Fruit fly (Drosophila melanogaster) whole organism, embryonic: ENCODE data around the gene Chro.

ENCODE experiments used
- B-H1 ChIP-seq: fragments of 200-800 bp; sonication (Bioruptor generic); IDR thresholded peaks from 3 replicates; pipeline ENCODE4 v1.3.6; 2022; ENCODE audit warnings: missing biosample characterization, missing genetic modification characterization
- CG11504 ChIP-seq: fragments of 200-800 bp; sonication (Bioruptor generic); optimal IDR thresholded peaks from 3 replicates; lab custom pipeline; 2019; ENCODE audit warnings: missing biosample characterization, mild to moderate bottlenecking, missing genetic modification characterization, moderate library complexity
- CG12219 ChIP-seq: fragments of 200-800 bp; sonication (Bioruptor generic); optimal IDR thresholded peaks from 3 replicates; lab custom pipeline; 2018; ENCODE audit warnings: missing biosample characterization, mild to moderate bottlenecking, missing genetic modification characterization
- CG13287 ChIP-seq: fragments of 200-800 bp; sonication (Bioruptor generic); IDR thresholded peaks from 2 replicates; pipeline ENCODE4 v1.3.6; 2022; ENCODE audit warnings: missing biosample characterization, missing genetic modification characterization; ENCODE audit not compliant: partially characterized antibody
- CG13624 ChIP-seq: fragments of 200-800 bp; sonication (Bioruptor generic); optimal IDR thresholded peaks from 2 replicates; lab custom pipeline; 2016; ENCODE audit warnings: missing biosample characterization, missing genetic modification characterization
- CG13775 ChIP-seq: fragments of 200-800 bp; sonication (Bioruptor generic); optimal IDR thresholded peaks from 3 replicates; lab custom pipeline; 2017; ENCODE audit warnings: missing biosample characterization, mild to moderate bottlenecking, missing genetic modification characterization
- CG15479 ChIP-seq: fragments of 200-800 bp; sonication (Bioruptor generic); optimal IDR thresholded peaks from 3 replicates; lab custom pipeline; 2019; ENCODE audit warnings: missing biosample characterization, mild to moderate bottlenecking, missing genetic modification characterization, moderate library complexity
- CG17385 ChIP-seq: fragments of 200-800 bp; sonication (Bioruptor generic); optimal IDR thresholded peaks from 3 replicates; lab custom pipeline; 2018; ENCODE audit warnings: missing biosample characterization, mild to moderate bottlenecking, missing genetic modification characterization
- CG30020 ChIP-seq: fragments of 200-800 bp; optimal IDR thresholded peaks from 2 replicates; lab custom pipeline; 2019; ENCODE audit warnings: missing biosample characterization, mild to moderate bottlenecking, missing genetic modification characterization, moderate library complexity
- CG31365 ChIP-seq: fragments of 200-800 bp; sonication (Bioruptor generic); optimal IDR thresholded peaks from 2 replicates; lab custom pipeline; 2018; ENCODE audit warnings: missing biosample characterization, mild to moderate bottlenecking, missing genetic modification characterization
- CG32767 ChIP-seq: fragments of 200-800 bp; sonication (Bioruptor generic); IDR thresholded peaks from 2 replicates; pipeline ENCODE4 v1.3.6; 2022; ENCODE audit warnings: missing biosample characterization, missing genetic modification characterization
- CG33213 ChIP-seq: fragments of 200-800 bp; sonication (Bioruptor generic); optimal IDR thresholded peaks from 3 replicates; lab custom pipeline; 2016; ENCODE audit warnings: missing biosample characterization, missing genetic modification characterization
- CG34376 ChIP-seq: fragments of 200-800 bp; sonication (Bioruptor generic); optimal IDR thresholded peaks from 2 replicates; lab custom pipeline; 2018; ENCODE audit warnings: missing biosample characterization, mild to moderate bottlenecking, missing genetic modification characterization
- CG6254 ChIP-seq: fragments of 200-800 bp; sonication (Bioruptor generic); optimal IDR thresholded peaks from 3 replicates; lab custom pipeline; 2017; ENCODE audit warnings: mild to moderate bottlenecking, missing biosample characterization, missing genetic modification reagents, missing genetic modification characterization
- CG6683 ChIP-seq: fragments of 200-800 bp; sonication (Bioruptor generic); optimal IDR thresholded peaks from 2 replicates; lab custom pipeline; 2017; ENCODE audit warnings: missing biosample characterization, mild to moderate bottlenecking, missing genetic modification characterization, missing genetic modification reagents
- CG6765 ChIP-seq: fragments of 200-800 bp; sonication (Bioruptor generic); optimal IDR thresholded peaks from 3 replicates; lab custom pipeline; 2017; ENCODE audit warnings: missing biosample characterization, mild to moderate bottlenecking, missing genetic modification characterization
- CG9609 ChIP-seq: fragments of 200-800 bp; sonication (Bioruptor generic); optimal IDR thresholded peaks from 3 replicates; lab custom pipeline; 2016; ENCODE audit warnings: missing biosample characterization, missing genetic modification characterization
- CG9817 ChIP-seq: fragments of 200-800 bp; sonication (Bioruptor generic); optimal IDR thresholded peaks from 2 replicates; lab custom pipeline; 2018; ENCODE audit warnings: missing biosample characterization, mild to moderate bottlenecking, missing genetic modification characterization, moderate library complexity
- Camta ChIP-seq: fragments of 200-800 bp; sonication (Bioruptor generic); optimal IDR thresholded peaks from 2 replicates; lab custom pipeline; 2016; ENCODE audit warnings: missing biosample characterization, missing genetic modification characterization
- CoRest ChIP-seq: fragments of 200-800 bp; sonication (Bioruptor generic); optimal IDR thresholded peaks from 3 replicates; lab custom pipeline; 2018; ENCODE audit warnings: missing biosample characterization, mild to moderate bottlenecking, missing genetic modification characterization, moderate library complexity
- D19B ChIP-seq: fragments of 200-800 bp; sonication (Bioruptor generic); optimal IDR thresholded peaks from 2 replicates; lab custom pipeline; 2017; ENCODE audit warnings: missing biosample characterization, mild to moderate bottlenecking, missing genetic modification characterization
- Dll ChIP-seq: fragments of 200-800 bp; sonication (Bioruptor generic); IDR thresholded peaks from 4 replicates; pipeline ENCODE4 v1.3.6; 2022; ENCODE audit warnings: missing biosample characterization, missing genetic modification characterization; ENCODE audit not compliant: partially characterized antibody
- E2f2 ChIP-seq: fragments of 200-800 bp; sonication (Bioruptor generic); IDR thresholded peaks from 2 replicates; pipeline ENCODE4 v1.3.6; 2022; ENCODE audit warnings: missing biosample characterization, missing genetic modification characterization
- Ets65A ChIP-seq: fragments of 200-800 bp; sonication (Bioruptor generic); peaks from one replicate; lab custom pipeline; 2016; ENCODE audit warnings: missing biosample characterization, missing genetic modification characterization
- Hr3 ChIP-seq: fragments of 200-800 bp; sonication (Bioruptor generic); optimal IDR thresholded peaks from 3 replicates; lab custom pipeline; 2016; ENCODE audit warnings: missing biosample characterization, missing genetic modification characterization
- Hr39 ChIP-seq: fragments of >200 bp; optimal IDR thresholded peaks from 2 replicates; lab custom pipeline; 2017
- Nf-YC ChIP-seq: fragments of 200-800 bp; optimal IDR thresholded peaks from 3 replicates; lab custom pipeline; 2019; ENCODE audit warnings: missing biosample characterization, mild to moderate bottlenecking, missing genetic modification characterization, moderate library complexity
- Oaz ChIP-seq: fragments of 200-800 bp; sonication (Bioruptor generic); IDR thresholded peaks from 2 replicates; pipeline ENCODE4 v1.3.6; 2022; ENCODE audit warnings: missing biosample characterization, missing genetic modification characterization
- Opbp ChIP-seq: fragments of 200-800 bp; sonication (Bioruptor generic); IDR thresholded peaks from 3 replicates; pipeline ENCODE4 v1.3.6; 2022; ENCODE audit warnings: missing biosample characterization, missing genetic modification characterization; ENCODE audit not compliant: partially characterized antibody
- Sry-β ChIP-seq: fragments of 200-800 bp; sonication (Bioruptor generic); optimal IDR thresholded peaks from 2 replicates; lab custom pipeline; 2018; ENCODE audit warnings: missing biosample characterization, mild to moderate bottlenecking, missing genetic modification characterization, moderate library complexity
- TFAM ChIP-seq: fragments of 200-800 bp; sonication (Bioruptor generic); optimal IDR thresholded peaks from 2 replicates; lab custom pipeline; 2017; ENCODE audit warnings: missing biosample characterization, missing genetic modification characterization, inconsistent platforms
- ato ChIP-seq: fragments of 200-800 bp; sonication (Bioruptor generic); IDR thresholded peaks from 2 replicates; pipeline ENCODE4 v1.3.6; 2022; ENCODE audit warnings: missing biosample characterization, missing genetic modification characterization; ENCODE audit not compliant: partially characterized antibody
- crp ChIP-seq, 2 experiments: fragments of 200-800 bp; sonication (Bioruptor generic); optimal IDR thresholded peaks; 2 replicates in 1 of 2; 3 replicates in 1 of 2; lab custom pipeline; 2017; ENCODE audit warnings: missing biosample characterization in 2 of 2, missing genetic modification characterization in 2 of 2, mild to moderate bottlenecking in 1 of 2, moderate library complexity in 1 of 2
- cwo ChIP-seq: fragments of 200-800 bp; sonication (Bioruptor generic); optimal IDR thresholded peaks from 3 replicates; lab custom pipeline; 2017; ENCODE audit warnings: missing biosample characterization, missing genetic modification characterization, mild to moderate bottlenecking, moderate library complexity, missing genetic modification reagents
- dm ChIP-seq: fragments of 200-800 bp; sonication (Bioruptor generic); optimal IDR thresholded peaks from 3 replicates; lab custom pipeline; 2016; ENCODE audit warnings: missing biosample characterization, missing genetic modification characterization
- esg ChIP-seq: fragments of 200-800 bp; sonication (Bioruptor generic); conservative IDR thresholded peaks from 2 replicates; pipeline ENCODE4 v1.3.6; 2022; ENCODE audit warnings: missing biosample characterization, missing genetic modification characterization
- ham ChIP-seq: fragments of 200-800 bp; sonication (Bioruptor generic); IDR thresholded peaks from 2 replicates; pipeline ENCODE4 v1.3.6; 2022; ENCODE audit warnings: missing biosample characterization, missing genetic modification characterization
- hb ChIP-seq: fragments of 200-800 bp; sonication (Bioruptor generic); IDR thresholded peaks from 3 replicates; pipeline ENCODE4 v1.3.6; 2022; ENCODE audit warnings: missing biosample characterization, missing genetic modification characterization; ENCODE audit not compliant: partially characterized antibody
- hbn ChIP-seq: fragments of 200-800 bp; sonication (Bioruptor generic); IDR thresholded peaks from 2 replicates; pipeline ENCODE4 v1.3.6; 2022; ENCODE audit warnings: missing biosample characterization, missing genetic modification characterization; ENCODE audit not compliant: partially characterized antibody
- her ChIP-seq: fragments of 200-800 bp; sonication (Bioruptor generic); optimal IDR thresholded peaks from 2 replicates; lab custom pipeline; 2016; ENCODE audit warnings: missing biosample characterization, missing genetic modification characterization
- ind ChIP-seq: fragments of 200-800 bp; sonication (Bioruptor generic); optimal IDR thresholded peaks from 3 replicates; lab custom pipeline; 2016; ENCODE audit warnings: missing biosample characterization, missing genetic modification characterization
- ken ChIP-seq: fragments of 200-800 bp; sonication (Bioruptor generic); IDR thresholded peaks from 3 replicates; pipeline ENCODE4 v1.3.6; 2022; ENCODE audit warnings: missing biosample characterization, missing genetic modification characterization
- lab ChIP-seq: fragments of 200-800 bp; sonication (Bioruptor generic); optimal IDR thresholded peaks from 3 replicates; lab custom pipeline; 2017; ENCODE audit warnings: missing biosample characterization, missing genetic modification characterization, mild to moderate bottlenecking, moderate library complexity, missing genetic modification reagents
- oc ChIP-seq: fragments of 200-800 bp; sonication (Bioruptor generic); optimal IDR thresholded peaks from 2 replicates; lab custom pipeline; 2018; ENCODE audit warnings: missing biosample characterization, mild to moderate bottlenecking, missing genetic modification characterization, moderate library complexity
- odd ChIP-seq: fragments of 200-800 bp; sonication (Bioruptor generic); optimal IDR thresholded peaks from 2 replicates; lab custom pipeline; 2017; ENCODE audit warnings: missing biosample characterization, mild to moderate bottlenecking, missing genetic modification characterization
- phol ChIP-seq: fragments of 200-800 bp; sonication (Bioruptor generic); optimal IDR thresholded peaks from 3 replicates; lab custom pipeline; 2018; ENCODE audit warnings: missing biosample characterization, mild to moderate bottlenecking, missing genetic modification characterization, moderate library complexity
- tin ChIP-seq: fragments of 200-800 bp; sonication (Bioruptor generic); optimal IDR thresholded peaks from 3 replicates; lab custom pipeline; 2016; ENCODE audit warnings: missing biosample characterization, missing genetic modification characterization
- zfh2 ChIP-seq: fragments of 200-800 bp; sonication (Bioruptor generic); optimal IDR thresholded peaks from 2 replicates; lab custom pipeline; 2016; ENCODE audit warnings: missing biosample characterization, missing genetic modification characterization

Chro gene

DNA sequence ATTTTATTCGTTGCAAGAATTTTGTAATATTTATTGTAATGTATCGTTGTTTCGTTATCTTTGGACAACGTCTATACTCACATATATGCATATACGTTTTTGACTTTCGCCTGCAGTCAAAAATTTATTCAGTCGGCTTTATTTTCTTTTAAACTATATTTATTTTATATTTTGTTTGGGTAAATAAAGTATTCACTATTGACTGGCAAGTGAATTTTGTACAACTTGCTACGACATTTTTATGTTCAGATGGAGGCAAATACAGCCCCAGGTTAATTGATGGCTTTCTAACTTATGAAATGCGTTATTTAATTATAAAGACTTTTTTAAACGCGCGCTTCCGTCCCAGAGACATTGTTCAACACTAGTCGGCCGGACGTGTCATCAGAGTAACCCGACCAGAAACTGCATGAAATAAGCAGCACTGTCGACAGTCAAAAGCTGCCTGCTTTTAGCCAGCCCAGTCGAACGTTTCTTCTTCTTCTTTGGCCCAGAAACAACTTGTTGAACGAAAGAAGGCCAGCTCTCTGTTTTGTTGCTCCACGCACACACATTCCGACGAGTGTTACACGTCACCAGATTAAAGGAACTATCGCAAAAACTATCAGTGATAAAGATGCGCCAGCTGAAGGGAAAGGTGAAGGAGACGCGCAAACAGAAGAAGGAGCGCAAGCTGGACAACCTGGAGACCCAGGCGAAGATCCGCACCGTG, 15.3 kb downstream of the Chro start, which contains the start of gene CG33169 (continued):
- peak; percentile 85 for TF ChIP-seq ind (GFP tag; lab: Kevin White, UChicago)
- peak; percentile 93 for TF ChIP-seq zfh2 (GFP tag; lab: Kevin White, UChicago)
- peak; percentile 48 for TF ChIP-seq TFAM
- no peak for TF ChIP-seq odd (GFP tag; lab: Kevin White, UChicago)
- TF ChIP-seq crp (GFP tag; optimal IDR thresholded peaks at IDR 0.05; lab: Kevin White, UChicago) = peak in 1 of 2 experiments; percentile 78
- TF ChIP-seq CG6765 (GFP tag; lab: Kevin White, UChicago) = peak; percentile 36
- peak; percentile 74 for TF ChIP-seq CG13287 (GFP tag; lab: Robert Waterston, UW)
- peak; percentile 92 for TF ChIP-seq CG9609 (GFP tag; lab: Kevin White, UChicago)
- peak; percentile 91 for TF ChIP-seq ken
- no peak; the same call in 1 of the 2 replicates for TF ChIP-seq esg (GFP tag; lab: Robert Waterston, UW)
- TF ChIP-seq Nf-YC = peak; percentile 73
- TF ChIP-seq Camta (GFP tag; lab: Kevin White, UChicago) = peak; percentile 83
- TF ChIP-seq dm (GFP tag; lab: Kevin White, UChicago) = peak; percentile 85
- peak; percentile 56 for TF ChIP-seq CG12219 (GFP tag; lab: Kevin White, UChicago)
- TF ChIP-seq Dll = peak; percentile 61; the same call in 2 of the 4 replicates
- TF ChIP-seq Hr39 = no peak
- TF ChIP-seq Hr3 (GFP tag; lab: Kevin White, UChicago) = peak; percentile 98
- TF ChIP-seq ato (GFP tag; lab: Robert Waterston, UW) = peak; percentile 70
- peak; percentile 83 for TF ChIP-seq CG34376 (GFP tag; lab: Kevin White, UChicago)
- TF ChIP-seq tin (GFP tag; lab: Kevin White, UChicago) = peak; percentile 79
- TF ChIP-seq CG30020 (tag; lab: Kevin White, UChicago) = peak; percentile 56
- TF ChIP-seq oc (tag; lab: Kevin White, UChicago) = peak; percentile 76
- TF ChIP-seq CG32767 (GFP tag; lab: Robert Waterston, UW) = peak; percentile 38; the same call in 1 of the 2 replicates
- TF ChIP-seq CG6683 (GFP tag; lab: Kevin White, UChicago) = no peak
- peak; percentile 100 for TF ChIP-seq CG17385
- peak; percentile 92 for TF ChIP-seq CG13624
- peak; percentile 40 for TF ChIP-seq CG31365 (tag; lab: Kevin White, UChicago)
- peak; percentile 76 for TF ChIP-seq phol (tag; lab: Kevin White, UChicago)
- peak; percentile 96 for TF ChIP-seq CG33213 (GFP tag; lab: Kevin White, UChicago)
- TF ChIP-seq cwo = peak; percentile 56
- TF ChIP-seq lab = peak; percentile 92
- TF ChIP-seq Opbp (GFP tag; lab: Robert Waterston, UW) = peak; percentile 71
- TF ChIP-seq Oaz (GFP tag; lab: Robert Waterston, UW) = peak; percentile 33; the same call in 1 of the 2 replicates
- TF ChIP-seq B-H1 (GFP tag; lab: Robert Waterston, UW) = peak; percentile 58; the same call in 2 of the 3 replicates
- TF ChIP-seq Sry-β = peak; percentile 23
- peak; percentile 92 for TF ChIP-seq CG9817
- peak; percentile 35; the same call in 1 of the 3 replicates for TF ChIP-seq hb (GFP tag; lab: Robert Waterston, UW)
- peak; percentile 86 for TF ChIP-seq her
- TF ChIP-seq hbn (GFP tag; lab: Robert Waterston, UW) = 0 out of 2 replicates have a peak, but pooled peaks have one; percentile 54
- peak; percentile 57 for TF ChIP-seq CG13775 (GFP tag; lab: Kevin White, UChicago)
- peak; percentile 100 for TF ChIP-seq Ets65A (GFP tag; lab: Kevin White, UChicago)
- TF ChIP-seq CG11504 (tag; lab: Kevin White, UChicago) = peak; percentile 89
- TF ChIP-seq CG15479 (GFP tag; lab: Kevin White, UChicago) = no peak
- peak; percentile 44 for TF ChIP-seq D19B (GFP tag; lab: Kevin White, UChicago)
- TF ChIP-seq CoRest (tag; lab: Kevin White, UChicago) = peak; percentile 84
- TF ChIP-seq E2f2 = peak; percentile 100
- TF ChIP-seq CG6254 (GFP tag; lab: Kevin White, UChicago) = no peak
- peak; percentile 72; the same call in 1 of the 2 replicates for TF ChIP-seq ham (GFP tag; lab: Robert Waterston, UW)
